Fruit fly (Drosophila melanogaster): Measurements from ENCODE around the gene CG11537.

CG11537 gene

DNA sequence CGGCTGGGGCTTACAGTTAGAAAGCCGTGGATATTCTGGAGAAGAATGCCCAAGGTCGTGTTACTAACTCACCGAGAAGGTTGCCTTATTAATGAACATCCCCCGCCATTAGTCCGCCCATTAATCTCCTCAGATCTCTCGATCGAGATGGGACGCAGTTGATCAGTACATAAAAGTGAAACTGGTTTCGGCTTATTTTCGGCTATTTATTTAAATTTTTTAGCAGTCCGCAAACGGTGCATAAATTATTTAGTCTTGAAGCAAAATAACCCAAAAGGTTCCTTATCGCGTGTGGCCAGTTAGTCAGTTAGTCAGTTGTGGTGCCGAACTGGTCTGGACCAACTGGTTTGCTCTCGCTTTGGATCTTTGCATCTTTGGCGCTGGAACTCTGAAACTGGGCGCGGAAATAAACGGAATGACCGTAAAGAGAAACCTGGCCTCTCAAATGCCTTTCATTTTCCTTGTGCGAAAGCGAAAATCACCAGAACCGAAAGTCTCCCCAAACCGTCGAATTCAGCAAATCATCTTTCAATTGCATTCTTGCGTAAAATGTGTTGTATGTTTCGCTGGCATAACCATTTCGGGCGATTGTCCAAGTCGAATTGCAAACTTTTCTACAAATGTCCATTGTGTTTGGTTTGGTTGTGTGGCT is 44.4 kb downstream of the CG11537 start:
- no peak for TF ChIP-seq CG17801 (GFP tag; optimal IDR thresholded peaks at IDR 0.05; ENCODE audit: partially characterized antibody)

DNA sequence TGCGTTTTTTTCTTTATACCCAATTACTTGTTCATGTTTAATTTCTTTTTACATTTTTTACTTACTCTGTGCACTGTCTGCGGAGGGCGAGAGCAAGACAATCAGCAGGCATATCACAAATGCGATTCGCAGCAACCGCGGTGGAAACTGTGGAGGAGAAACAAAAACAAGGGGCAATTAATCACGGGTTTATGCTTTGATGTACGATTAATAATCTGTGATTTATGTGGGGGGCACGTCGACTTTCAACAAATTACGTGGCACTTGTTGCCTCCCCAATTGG is 45.7 kb downstream of the CG11537 start:
- no peak for TF ChIP-seq CG17801 (GFP tag; optimal IDR thresholded peaks at IDR 0.05; ENCODE audit: partially characterized antibody)

DNA sequence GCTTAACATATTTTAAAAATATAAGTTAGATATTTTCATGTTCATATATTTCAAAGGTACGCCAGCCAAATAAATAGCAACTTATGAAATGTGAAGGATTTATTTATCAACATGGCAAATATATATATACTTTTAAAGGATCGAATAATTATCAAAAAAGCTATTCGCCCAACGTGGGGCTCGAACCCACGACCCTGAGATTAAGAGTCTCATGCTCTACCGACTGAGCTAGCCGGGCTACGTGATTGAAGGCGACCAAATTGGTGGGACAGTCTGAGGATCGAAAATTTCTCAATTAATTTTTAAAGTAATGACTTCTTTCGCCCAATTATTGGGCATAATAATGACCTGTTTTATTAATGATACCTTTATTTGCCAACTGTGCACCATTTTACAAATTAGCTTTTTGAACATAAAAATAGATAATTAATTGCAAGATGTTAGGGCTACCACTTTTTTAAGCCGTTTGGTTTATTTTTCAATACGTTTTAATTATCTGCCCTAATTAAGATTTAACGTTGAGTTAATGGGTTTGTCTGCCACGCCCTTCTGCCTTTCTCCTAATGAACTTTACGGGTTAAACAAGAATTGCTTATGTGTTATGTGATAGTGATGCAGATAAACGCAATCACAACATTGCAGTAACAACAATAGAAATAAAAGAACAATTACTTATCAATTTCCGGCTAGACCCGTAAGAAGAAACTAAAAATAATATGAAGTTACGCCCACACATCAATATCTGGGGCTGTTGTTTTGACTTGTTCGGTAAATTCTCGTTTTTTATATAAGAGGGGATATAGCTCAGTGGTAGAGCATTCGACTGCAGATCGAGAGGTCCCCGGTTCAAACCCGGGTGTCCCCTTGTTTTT is 46.3 kb downstream of the CG11537 start:
- no peak for TF ChIP-seq CG17801 (GFP tag; optimal IDR thresholded peaks at IDR 0.05; ENCODE audit: partially characterized antibody)

DNA sequence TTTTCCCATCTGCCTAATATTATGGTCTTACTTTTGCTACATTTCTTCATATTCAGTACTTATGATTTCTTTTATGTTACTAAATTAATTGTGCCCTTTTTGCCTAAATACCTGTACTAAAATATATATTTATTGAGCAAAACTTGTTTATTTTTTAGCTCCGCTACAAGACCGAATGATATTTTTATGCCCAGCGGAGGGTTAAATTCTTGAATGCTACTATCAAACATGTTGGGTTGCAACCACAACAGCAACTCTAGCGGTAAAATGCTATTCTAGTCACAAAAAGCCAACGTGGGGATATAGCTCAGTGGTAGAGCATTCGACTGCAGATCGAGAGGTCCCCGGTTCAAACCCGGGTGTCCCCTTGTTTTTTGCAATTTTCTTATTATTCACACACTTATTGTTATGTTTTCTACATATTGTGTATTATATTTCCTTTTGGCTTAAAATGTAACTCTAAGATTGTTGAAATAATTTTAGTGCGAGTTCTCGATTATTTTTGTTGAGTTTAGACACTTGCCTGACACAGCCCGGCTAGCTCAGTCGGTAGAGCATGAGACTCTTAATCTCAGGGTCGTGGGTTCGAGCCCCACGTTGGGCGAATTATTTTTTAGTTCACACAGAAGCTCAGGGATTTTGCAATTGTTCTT is 47.1 kb downstream of the CG11537 start:
- no peak for TF ChIP-seq CG17801 (GFP tag; optimal IDR thresholded peaks at IDR 0.05; ENCODE audit: partially characterized antibody)

DNA sequence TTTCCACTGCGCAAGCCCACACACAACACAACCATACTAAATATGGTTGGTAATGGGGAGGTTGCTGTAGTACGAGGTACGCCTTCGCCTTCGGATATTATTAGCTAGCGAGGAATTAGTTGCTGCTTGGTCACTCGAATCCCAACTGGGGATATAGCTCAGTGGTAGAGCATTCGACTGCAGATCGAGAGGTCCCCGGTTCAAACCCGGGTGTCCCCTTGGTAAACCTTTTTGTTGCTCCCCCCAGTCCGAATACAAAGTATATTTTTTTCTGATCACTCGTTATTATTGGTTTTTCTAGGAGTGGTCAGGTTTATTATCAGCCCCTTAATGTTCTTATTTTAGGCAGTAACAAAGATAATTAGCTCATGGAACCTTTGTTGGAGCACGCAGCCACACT is 47.7 kb downstream of the CG11537 start:
- no peak for TF ChIP-seq CG17801 (GFP tag; optimal IDR thresholded peaks at IDR 0.05; ENCODE audit: partially characterized antibody)

DNA sequence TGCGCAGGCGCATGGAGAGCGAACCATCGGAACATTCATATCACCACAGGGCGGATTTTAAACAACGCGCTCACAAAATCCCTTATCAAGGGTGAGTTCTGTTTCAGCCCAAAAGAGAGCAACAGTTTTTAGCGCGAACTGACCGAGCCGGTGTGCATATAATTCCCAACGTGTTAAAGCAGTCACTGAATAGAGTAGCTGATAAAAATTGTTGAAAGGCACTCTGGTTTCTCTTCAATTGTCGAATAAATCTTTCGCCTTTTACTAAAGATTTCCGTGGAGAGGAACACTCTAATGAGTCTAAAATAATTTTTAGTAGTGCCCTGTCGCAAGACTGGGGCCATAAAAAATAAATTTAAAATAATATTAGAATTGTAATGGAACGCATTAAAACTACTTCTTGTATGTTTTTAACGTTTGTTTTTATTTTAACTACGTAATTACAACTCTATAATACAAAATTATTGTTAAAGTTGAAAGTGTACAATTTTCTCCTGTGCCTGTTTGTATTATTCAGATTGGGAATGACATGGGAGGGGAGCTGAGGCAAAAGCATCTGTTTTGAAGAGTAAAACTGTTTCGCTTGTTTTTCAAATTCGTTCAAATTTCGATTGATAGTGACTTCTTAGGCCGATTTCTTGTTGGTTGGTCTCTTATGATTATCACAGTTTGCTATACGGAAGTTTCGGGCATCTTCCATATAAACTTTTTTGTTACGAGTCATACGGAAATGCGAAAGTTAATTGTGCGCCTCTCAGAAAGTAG is 52.5 kb downstream of the CG11537 start:
- peak; percentile 6 for TF ChIP-seq CG17801 (GFP tag; optimal IDR thresholded peaks at IDR 0.05; ENCODE audit: partially characterized antibody)

DNA sequence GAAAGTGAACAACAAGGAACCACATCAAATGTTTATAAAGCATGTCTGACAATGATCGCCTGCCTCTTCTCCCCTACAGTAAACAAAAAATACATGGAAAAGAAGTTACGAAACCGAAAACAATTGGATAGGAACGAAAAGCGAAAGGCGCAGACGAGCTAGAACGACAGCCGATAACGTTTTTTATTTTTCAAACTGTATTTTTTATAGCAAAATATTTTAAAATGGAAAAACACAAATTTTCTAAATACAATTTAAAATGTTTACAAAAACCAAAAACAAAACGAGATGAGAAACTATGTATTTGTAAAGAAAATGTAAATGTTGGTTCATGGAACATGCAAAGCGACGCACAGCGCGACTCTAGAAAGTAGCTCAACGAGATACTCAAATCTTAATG is 54.2 kb downstream of the CG11537 start:
- no peak for TF ChIP-seq CG17801 (GFP tag; optimal IDR thresholded peaks at IDR 0.05; ENCODE audit: partially characterized antibody)

DNA sequence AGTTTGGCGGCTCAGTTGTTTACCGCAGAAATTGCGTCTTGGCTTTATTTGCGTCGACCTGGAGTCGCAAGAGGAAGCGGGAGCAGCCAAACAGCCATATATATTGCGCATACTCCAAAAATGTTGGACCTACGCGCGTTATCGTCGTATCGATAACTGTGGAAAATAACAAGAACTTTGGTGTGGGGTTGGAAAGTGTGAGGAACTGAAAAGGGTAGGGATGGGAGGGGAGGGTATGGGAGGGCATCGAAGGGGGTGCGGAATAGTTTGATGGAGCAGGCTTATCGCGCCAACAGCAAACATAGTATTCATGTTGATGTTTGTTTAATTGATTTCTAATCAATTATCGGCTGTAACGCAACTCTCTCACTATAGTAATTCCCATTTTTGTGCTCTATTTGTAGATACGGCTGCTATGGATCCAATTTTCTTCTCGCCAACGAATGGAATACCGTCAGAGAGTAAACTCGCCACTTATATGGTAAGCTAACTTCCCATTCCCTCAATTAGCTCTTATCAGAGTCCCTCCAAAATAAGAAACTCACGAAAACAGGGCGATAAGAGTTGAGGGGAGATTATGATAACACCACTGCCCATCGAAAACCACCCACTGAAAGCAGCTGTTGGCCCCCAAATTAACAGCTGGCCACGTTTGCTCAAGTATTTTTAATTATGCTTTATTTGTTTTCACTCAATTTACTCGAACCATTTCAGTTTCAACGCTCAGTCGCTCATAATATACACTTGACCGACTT is 59.8 kb downstream of the CG11537 start:
- no peak for TF ChIP-seq CG17801 (GFP tag; optimal IDR thresholded peaks at IDR 0.05; ENCODE audit: partially characterized antibody)

DNA sequence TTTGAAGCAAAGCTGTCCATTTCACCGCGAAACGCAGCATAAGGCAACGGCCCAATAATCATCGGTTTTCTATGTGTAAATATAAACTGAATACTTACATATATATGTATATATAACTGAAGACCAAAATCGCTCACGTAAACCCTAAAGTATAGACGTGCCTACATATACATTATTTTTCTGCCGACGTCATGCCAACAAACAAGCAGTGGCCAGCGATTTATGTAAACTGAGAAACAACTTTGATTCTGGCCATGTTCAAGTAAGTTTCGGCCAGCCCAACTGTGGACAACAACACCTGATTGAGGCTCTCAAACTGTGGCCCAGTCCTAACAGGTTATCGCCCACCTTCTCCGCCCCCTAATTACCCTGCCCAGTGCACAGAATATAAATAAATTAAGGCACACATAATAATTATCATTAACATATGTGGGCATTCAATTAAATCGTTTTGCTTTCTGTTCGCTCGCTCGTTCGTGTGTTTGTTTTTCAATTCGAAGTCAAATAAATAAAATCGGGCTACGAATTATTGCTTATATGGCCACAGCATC is 61.2 kb downstream of the CG11537 start:
- no peak for TF ChIP-seq CG17801 (GFP tag; optimal IDR thresholded peaks at IDR 0.05; ENCODE audit: partially characterized antibody)

DNA sequence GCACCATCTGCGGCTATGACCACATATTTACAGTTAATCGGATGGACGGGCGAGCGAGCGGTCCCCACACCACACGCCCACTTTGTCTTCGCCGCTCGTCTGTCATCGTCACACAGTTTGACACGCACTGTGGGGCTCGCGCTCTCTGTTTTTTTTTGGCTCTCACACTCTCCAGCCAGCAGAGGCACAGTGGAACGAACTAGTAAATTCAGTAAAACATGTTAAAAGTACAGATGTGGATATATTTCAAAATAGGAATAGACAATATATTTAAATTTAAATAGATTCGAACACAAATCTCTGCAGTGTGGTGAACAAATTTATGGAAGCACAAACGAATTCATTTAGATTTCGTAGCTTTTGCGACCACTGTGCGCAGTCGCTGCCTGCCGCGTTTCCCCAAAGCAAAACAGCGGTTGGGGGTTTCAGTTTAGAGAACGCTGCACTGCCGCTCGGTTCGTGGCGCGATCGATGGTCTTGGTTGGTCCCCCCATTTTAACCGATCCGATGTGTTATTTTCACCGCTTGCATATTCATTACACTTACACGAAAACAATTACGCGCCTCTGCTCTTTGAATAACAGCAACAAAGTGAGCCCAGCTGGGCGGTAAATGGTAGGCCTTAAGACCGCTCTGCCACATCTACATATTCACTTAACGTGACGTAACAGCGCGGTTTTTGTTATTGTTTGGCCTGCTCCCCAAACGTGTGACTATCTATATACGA is 61.9 kb downstream of the CG11537 start:
- TF ChIP-seq CG17801 (GFP tag; optimal IDR thresholded peaks at IDR 0.05; ENCODE audit: partially characterized antibody): peak; percentile 98

DNA sequence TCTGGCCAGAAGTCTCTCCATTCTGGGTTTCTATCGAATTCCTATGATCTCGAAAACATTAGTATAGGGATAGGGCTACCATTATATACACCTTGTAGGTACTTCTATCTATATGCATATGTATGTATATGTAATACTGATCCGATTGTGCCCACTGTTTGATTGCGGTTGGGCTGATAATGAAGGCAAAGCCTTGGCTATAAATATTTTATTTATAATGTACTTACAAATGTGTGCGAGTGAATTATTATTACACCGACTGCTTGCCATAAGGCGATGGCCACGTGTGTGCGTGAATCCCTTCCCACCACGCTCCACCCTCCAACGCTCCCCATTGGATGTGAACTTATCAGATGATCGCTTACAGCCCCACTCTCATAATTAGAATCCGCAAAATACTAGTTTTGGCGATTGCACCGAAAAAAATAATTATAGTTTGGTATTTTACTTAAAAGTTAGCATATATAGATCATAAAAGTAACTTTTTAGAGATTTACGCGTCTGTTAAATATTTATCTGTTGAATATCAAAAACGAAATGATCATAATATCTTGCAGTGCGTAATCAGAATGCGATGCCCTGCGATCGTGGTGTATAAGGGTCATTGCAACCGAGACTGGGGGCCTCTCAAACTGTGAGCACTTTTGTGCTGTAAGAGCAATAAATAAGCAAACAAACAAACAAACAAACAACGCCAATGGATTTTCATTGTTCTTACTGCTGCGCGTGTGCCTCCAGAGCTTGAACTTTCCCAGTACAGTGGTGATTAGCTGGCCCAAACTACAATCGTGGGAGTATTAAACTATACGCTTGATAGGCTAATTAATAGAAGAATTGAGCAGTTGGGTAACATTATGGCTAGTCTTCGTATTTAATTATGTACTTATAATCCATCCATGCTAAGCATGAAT is 62.9 kb downstream of the CG11537 start:
- no peak for TF ChIP-seq CG17801 (GFP tag; optimal IDR thresholded peaks at IDR 0.05; ENCODE audit: partially characterized antibody)

DNA sequence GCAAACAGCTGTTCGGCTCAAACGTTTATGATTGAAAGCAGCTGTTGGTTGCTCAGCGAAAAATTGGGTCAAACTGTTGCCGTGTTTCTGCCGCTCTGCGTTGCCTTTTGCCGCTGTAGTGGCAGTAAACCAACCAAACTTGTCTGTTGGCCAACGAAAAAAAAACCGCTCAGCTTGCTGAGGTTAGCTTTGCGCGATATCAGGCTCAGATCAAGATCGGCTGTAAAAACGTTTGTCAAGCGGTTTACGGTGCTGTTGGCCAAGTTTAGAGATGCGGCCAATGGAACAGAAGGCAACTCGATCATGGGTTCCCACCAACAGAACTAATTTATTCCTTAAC is 64.1 kb downstream of the CG11537 start:
- TF ChIP-seq CG17801 (GFP tag; optimal IDR thresholded peaks at IDR 0.05; ENCODE audit: partially characterized antibody): no peak

All from ovary, adult (tissue).